Worm (Caenorhabditis elegans): ENCODE data around the gene F13E9.16.

The F13E9.16 gene

DNA sequence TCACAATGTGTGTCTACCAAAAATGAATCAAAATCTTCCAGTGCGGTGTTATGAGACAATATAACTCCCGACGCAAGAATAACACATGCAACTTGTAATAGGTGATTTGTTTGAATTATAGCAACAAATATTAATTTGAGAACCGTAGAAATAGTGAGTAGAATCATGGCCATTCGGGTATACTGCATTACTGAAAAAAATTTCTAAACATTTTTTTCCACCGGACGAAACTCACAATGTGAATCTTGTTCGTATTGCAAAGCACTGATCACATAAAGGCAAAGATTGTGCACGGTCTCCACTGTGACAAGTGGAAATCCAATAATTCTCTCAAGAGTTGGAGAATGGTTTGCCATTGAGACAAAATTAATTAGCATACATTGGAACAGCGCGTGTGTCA lies 15.3 kb upstream of the F13E9.16 start:
- no peak for TF ChIP-seq F13H6.1 (tag; optimal IDR thresholded peaks at IDR 0.05)
- TF ChIP-seq ztf-11 (tag; optimal IDR thresholded peaks at IDR 0.05) = no peak
- no peak for TF ChIP-seq ceh-82 (tag; optimal IDR thresholded peaks at IDR 0.05)
- no peak for TF ChIP-seq nhr-77 (tag; optimal IDR thresholded peaks at IDR 0.05)
- no peak for TF ChIP-seq lsy-2 (tag; optimal IDR thresholded peaks at IDR 0.05)
- no peak for TF ChIP-seq elt-1 (tag; optimal IDR thresholded peaks at IDR 0.05)
- TF ChIP-seq unc-62 (GFP tag; optimal IDR thresholded peaks at IDR 0.05) = no peak
- TF ChIP-seq zag-1 (tag; optimal IDR thresholded peaks at IDR 0.05) = no peak
- no peak for TF ChIP-seq nhr-237 (tag; optimal IDR thresholded peaks at IDR 0.05)
- TF ChIP-seq skn-1 (tag; optimal IDR thresholded peaks at IDR 0.05) = no peak
- TF ChIP-seq nhr-10 (tag; optimal IDR thresholded peaks at IDR 0.05) = no peak
- no peak for TF ChIP-seq nhr-21 (tag; optimal IDR thresholded peaks at IDR 0.05)
- TF ChIP-seq fos-1 (tag; optimal IDR thresholded peaks at IDR 0.05) = no peak
- TF ChIP-seq lin-39 (tag; optimal IDR thresholded peaks at IDR 0.05) = no peak
- TF ChIP-seq sem-4 (tag; optimal IDR thresholded peaks at IDR 0.05) = no peak

DNA sequence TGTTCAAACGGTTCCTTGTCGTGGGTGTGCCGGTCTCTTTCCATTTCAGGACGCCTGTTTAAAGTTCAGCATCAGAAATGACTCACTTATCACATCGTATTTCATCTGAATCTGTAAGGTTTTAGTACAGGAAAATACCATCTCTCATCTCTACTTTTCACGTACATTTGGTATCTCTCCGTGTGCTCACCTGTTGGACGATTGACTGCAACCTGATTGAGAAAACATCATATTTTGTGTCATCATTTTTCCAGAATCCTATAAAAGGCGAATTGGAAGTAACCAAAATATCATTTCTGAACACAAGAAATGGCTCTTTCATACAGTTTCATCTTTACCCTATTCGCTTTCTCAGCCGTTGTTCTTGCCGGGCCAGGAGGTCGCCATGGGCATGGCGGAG lies 12.9 kb upstream of the F13E9.16 start, which contains the start of gene srlf-30:
TSS of gene srlf-30 (plus strand) at position 301 of the 400 bp plus-strand sequence.
- TF ChIP-seq nhr-237 (tag; optimal IDR thresholded peaks at IDR 0.05) (no peak), alr-1 (tag; optimal IDR thresholded peaks at IDR 0.05) (no peak), elt-1 (tag; optimal IDR thresholded peaks at IDR 0.05) (no peak), nhr-77 (tag; optimal IDR thresholded peaks at IDR 0.05) (no peak), nhr-21 (tag; optimal IDR thresholded peaks at IDR 0.05) (no peak), sem-4 (tag; optimal IDR thresholded peaks at IDR 0.05) (no peak), lin-39 (tag; optimal IDR thresholded peaks at IDR 0.05) (no peak), sma-9 (GFP tag; optimal IDR thresholded peaks at IDR 0.05) (no peak), sma-9 (tag; optimal IDR thresholded peaks at IDR 0.05) (no peak), ZK546.5 (tag; optimal IDR thresholded peaks at IDR 0.05) (no peak)

DNA sequence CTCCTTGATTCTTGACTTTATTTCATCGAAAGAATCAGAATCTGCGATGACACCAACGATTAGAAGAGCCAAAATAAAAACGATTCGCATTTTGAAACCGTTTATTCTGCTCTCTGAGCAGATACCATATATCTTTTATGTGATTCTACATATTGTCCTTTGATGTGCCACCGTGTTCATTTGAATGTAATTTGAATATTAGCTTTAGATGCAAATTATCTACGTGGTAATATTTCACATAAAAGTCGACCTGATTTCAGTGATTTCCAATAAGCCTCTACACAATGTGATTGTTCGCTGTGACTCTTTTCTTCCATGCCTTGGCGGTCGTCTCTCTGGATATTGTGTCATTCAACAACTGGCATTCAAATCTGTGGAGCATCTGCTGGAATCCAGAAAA lies 11.9 kb upstream of the F13E9.16 start, which contains the start of the genes F13E9.9 and F13E9.19:
TSS of gene F13E9.9 (minus strand) at position 101 of the 400 bp plus-strand sequence.
TSS of gene F13E9.19 (plus strand) at position 316 of the 400 bp plus-strand sequence.
- TF ChIP-seq C34F6.9 (tag; optimal IDR thresholded peaks at IDR 0.05) (no peak), skn-1 (tag; optimal IDR thresholded peaks at IDR 0.05) (no peak), elt-1 (tag; optimal IDR thresholded peaks at IDR 0.05) (no peak), peb-1 (tag; optimal IDR thresholded peaks at IDR 0.05) (no peak), sem-4 (tag; optimal IDR thresholded peaks at IDR 0.05) (no peak), elt-3 (tag; optimal IDR thresholded peaks at IDR 0.05) (no peak), nhr-129 (tag; optimal IDR thresholded peaks at IDR 0.05) (no peak), unc-62 (GFP tag; optimal IDR thresholded peaks at IDR 0.05) (no peak), crh-2 (tag; optimal IDR thresholded peaks at IDR 0.05) (no peak), mbf-1 (tag; optimal IDR thresholded peaks at IDR 0.05) (no peak), lin-11 (tag; optimal IDR thresholded peaks at IDR 0.05) (no peak), R02D3.7 (tag; optimal IDR thresholded peaks at IDR 0.05) (no peak)

DNA sequence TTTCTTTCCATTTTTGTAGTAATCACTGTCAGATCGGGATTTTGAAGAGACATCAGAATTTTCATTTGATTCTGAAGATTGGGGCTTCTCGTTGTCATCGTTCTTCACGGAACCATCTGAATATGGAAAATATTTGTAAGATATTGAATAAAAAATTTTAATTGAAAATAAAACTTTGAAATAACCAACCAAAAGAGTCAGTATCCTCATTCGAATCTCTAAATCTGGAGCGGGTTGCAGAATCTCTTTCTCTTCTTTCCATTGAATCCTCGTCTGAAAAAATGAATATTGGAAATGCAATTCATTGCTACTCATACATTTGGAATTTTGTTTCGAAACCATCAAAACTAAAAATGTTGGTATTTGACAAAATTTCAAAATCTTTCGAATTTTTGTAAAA lies 11.0 kb upstream of the F13E9.16 start:
- TF ChIP-seq F13H6.1 (tag; optimal IDR thresholded peaks at IDR 0.05) = no peak

DNA sequence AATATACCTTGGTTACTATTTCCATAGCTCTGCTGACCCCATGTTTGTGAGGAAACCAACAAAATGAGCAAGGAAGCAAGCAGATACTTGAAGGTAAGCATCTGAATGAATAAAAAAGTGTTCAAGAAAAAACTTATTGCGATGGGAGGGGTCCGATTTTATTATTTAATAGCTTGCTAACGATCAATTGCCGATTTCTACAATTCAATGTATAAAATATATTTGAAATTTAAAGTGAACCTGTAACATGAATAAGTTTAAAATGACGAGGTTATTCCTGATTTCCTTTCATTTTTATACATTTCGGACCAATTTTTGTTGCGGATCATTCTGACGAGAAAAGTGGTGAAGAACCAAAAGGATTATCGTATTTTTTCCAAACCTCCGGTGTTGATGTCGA lies 9.3 kb upstream of the F13E9.16 start, which contains the start of gene srlf-13:
TSS of gene srlf-13 (minus strand) at position 101 of the 400 bp plus-strand sequence.
- TF ChIP-seq ztf-4 (tag; optimal IDR thresholded peaks at IDR 0.05) = no peak
- no peak for TF ChIP-seq peb-1 (tag; optimal IDR thresholded peaks at IDR 0.05)
- TF ChIP-seq mab-5 (tag; optimal IDR thresholded peaks at IDR 0.05) = no peak
- TF ChIP-seq unc-62 (GFP tag; optimal IDR thresholded peaks at IDR 0.05) = no peak
- TF ChIP-seq lsy-2 (tag; optimal IDR thresholded peaks at IDR 0.05) = no peak
- TF ChIP-seq ceh-82 (tag; optimal IDR thresholded peaks at IDR 0.05) = no peak
- no peak for TF ChIP-seq nhr-23 (tag; optimal IDR thresholded peaks at IDR 0.05)
- TF ChIP-seq mbf-1 (tag; optimal IDR thresholded peaks at IDR 0.05) = no peak
- no peak for TF ChIP-seq C34F6.9 (tag; optimal IDR thresholded peaks at IDR 0.05)
- TF ChIP-seq elt-1 (tag; optimal IDR thresholded peaks at IDR 0.05) = no peak
- no peak for TF ChIP-seq nhr-25 (tag; optimal IDR thresholded peaks at IDR 0.05)
- no peak for TF ChIP-seq unc-55 (GFP tag; optimal IDR thresholded peaks at IDR 0.05)
- TF ChIP-seq ama-1 (optimal IDR thresholded peaks at IDR 0.05) = no peak
- TF ChIP-seq nhr-10 (tag; optimal IDR thresholded peaks at IDR 0.05) = no peak
- TF ChIP-seq mdl-1 (tag; optimal IDR thresholded peaks at IDR 0.05) = no peak
- no peak for TF ChIP-seq crh-2 (tag; optimal IDR thresholded peaks at IDR 0.05)
- TF ChIP-seq dmd-4 (tag; optimal IDR thresholded peaks at IDR 0.05) = no peak
- TF ChIP-seq ZK546.5 (tag; optimal IDR thresholded peaks at IDR 0.05) = no peak
- TF ChIP-seq sem-4 (tag; optimal IDR thresholded peaks at IDR 0.05) = no peak

All from whole organism, L2 larva.